Worm (Caenorhabditis elegans) whole organism, L1 larva: ENCODE measurements around the gene rpc-11.

Source experiments
- C04F5.9 ChIP-seq: sonication (generic microtip); optimal IDR thresholded peaks from 2 replicates; lab custom pipeline; 2016; ENCODE audit warnings: missing genetic modification characterization, missing compliant biosample characterization
- C16A3.4 ChIP-seq: fragments of 150-350 bp; optimal IDR thresholded peaks from 2 replicates; lab custom pipeline; 2014; ENCODE audit warnings: missing biosample characterization, missing genetic modification characterization
- F16B12.6 ChIP-seq: fragments of 150-350 bp; optimal IDR thresholded peaks from 2 replicates; lab custom pipeline; 2014; ENCODE audit warnings: missing biosample characterization, missing genetic modification characterization
- ama-1 ChIP-seq: fragments of 150-350 bp; optimal IDR thresholded peaks from 2 replicates; lab custom pipeline; 2014
- ceh-82 ChIP-seq, 3 experiments: fragments of 150-350 bp in 1 of 3; sonication (generic microtip) in 2 of 3; optimal IDR thresholded peaks; 2 replicates each; lab custom pipeline; 2014 to 2017; ENCODE audit warnings: missing biosample characterization in 3 of 3, missing genetic modification characterization in 3 of 3
- ceh-90 ChIP-seq: sonication (generic microtip); optimal IDR thresholded peaks from 2 replicates; lab custom pipeline; 2016; ENCODE audit warnings: missing genetic modification characterization, missing compliant biosample characterization
- ces-1 ChIP-seq: fragments of 150-350 bp; optimal IDR thresholded peaks from 2 replicates; lab custom pipeline; 2014; ENCODE audit warnings: missing biosample characterization, missing genetic modification reagents, missing genetic modification characterization
- efl-1 ChIP-seq, 4 experiments: fragments of 150-350 bp; optimal IDR thresholded peaks in 3 of 4; peaks in 1 of 4; 1 replicate in 1 of 4; 2 replicates in 3 of 4; lab custom pipeline; 2014; ENCODE audit warnings: missing biosample characterization in 2 of 4, missing genetic modification characterization in 2 of 4, missing genetic modification reagents in 2 of 4
- elt-2 ChIP-seq: sonication (generic microtip); optimal IDR thresholded peaks from 2 replicates; lab custom pipeline; 2016; ENCODE audit warnings: missing genetic modification characterization, mild to moderate bottlenecking, inconsistent platforms, missing compliant biosample characterization, missing genetic modification reagents
- fkh-4 ChIP-seq: sonication (generic microtip); optimal IDR thresholded peaks from 2 replicates; lab custom pipeline; 2016; ENCODE audit warnings: missing compliant biosample characterization, missing genetic modification characterization, borderline replicate concordance
- fkh-8 ChIP-seq: sonication (generic microtip); optimal IDR thresholded peaks from 2 replicates; lab custom pipeline; 2016; ENCODE audit warnings: mild to moderate bottlenecking, missing genetic modification characterization, missing compliant biosample characterization
- fos-1 ChIP-seq: fragments of 150-350 bp; optimal IDR thresholded peaks from 2 replicates; lab custom pipeline; 2014; ENCODE audit warnings: missing biosample characterization, missing genetic modification characterization
- grh-1 ChIP-seq: fragments of 200-800 bp; sonication (Bioruptor generic); IDR thresholded peaks from 2 replicates; pipeline ENCODE4 v1.3.6; 2022; ENCODE audit warnings: missing genetic modification reagents, missing genetic modification characterization, missing compliant biosample characterization
- irx-1 ChIP-seq: sonication (generic microtip); optimal IDR thresholded peaks from 2 replicates; lab custom pipeline; 2016; ENCODE audit warnings: missing genetic modification characterization, missing compliant biosample characterization
- lin-13 ChIP-seq: fragments of 150-350 bp; optimal IDR thresholded peaks from 2 replicates; lab custom pipeline; 2014; ENCODE audit warnings: missing biosample characterization, missing genetic modification reagents, missing genetic modification characterization
- lin-15B ChIP-seq: fragments of 150-350 bp; sonication (generic microtip); optimal IDR thresholded peaks from 3 replicates; lab custom pipeline; 2014; ENCODE audit warnings: missing biosample characterization, missing genetic modification characterization
- lin-39 ChIP-seq: fragments of 150-350 bp; optimal IDR thresholded peaks from 2 replicates; lab custom pipeline; 2014; ENCODE audit warnings: missing biosample characterization, missing genetic modification reagents, missing genetic modification characterization
- lir-3 ChIP-seq: sonication (generic microtip); optimal IDR thresholded peaks from 2 replicates; lab custom pipeline; 2016; ENCODE audit warnings: mild to moderate bottlenecking, missing genetic modification characterization, moderate library complexity, missing compliant biosample characterization; ENCODE audit not compliant: poor library complexity
- lsy-2 ChIP-seq, 2 experiments: fragments of 150-350 bp; optimal IDR thresholded peaks; 2 replicates each; lab custom pipeline; 2014; ENCODE audit warnings: missing biosample characterization in 2 of 2, missing genetic modification characterization in 2 of 2
- mab-9 ChIP-seq: fragments of 200-800 bp; sonication (Bioruptor generic); IDR thresholded peaks from 2 replicates; pipeline ENCODE4 v1.3.6; 2022; ENCODE audit warnings: missing genetic modification reagents, missing genetic modification characterization, missing compliant biosample characterization
- mdl-1 ChIP-seq, 2 experiments: fragments of 150-350 bp; optimal IDR thresholded peaks; 2 replicates each; lab custom pipeline; 2014 to 2017; ENCODE audit warnings: missing biosample characterization in 2 of 2, missing genetic modification characterization in 2 of 2, inconsistent platforms in 1 of 2
- mef-2 ChIP-seq: fragments of 150-350 bp; optimal IDR thresholded peaks from 2 replicates; lab custom pipeline; 2014; ENCODE audit warnings: missing biosample characterization, missing genetic modification characterization
- nhr-19 ChIP-seq: fragments of 200-800 bp; sonication (Bioruptor generic); conservative IDR thresholded peaks from 2 replicates; pipeline ENCODE4 v1.3.6; 2022; ENCODE audit warnings: missing genetic modification characterization, missing compliant biosample characterization
- nhr-28 ChIP-seq: fragments of 150-350 bp; optimal IDR thresholded peaks from 2 replicates; lab custom pipeline; 2014; ENCODE audit warnings: missing biosample characterization, missing genetic modification characterization
- nhr-76 ChIP-seq: sonication (generic microtip); optimal IDR thresholded peaks from 2 replicates; lab custom pipeline; 2017; ENCODE audit warnings: missing biosample characterization, missing genetic modification characterization
- nhr-90 ChIP-seq: sonication (generic microtip); optimal IDR thresholded peaks from 2 replicates; lab custom pipeline; 2016; ENCODE audit warnings: mild to moderate bottlenecking, missing genetic modification characterization, missing compliant biosample characterization; ENCODE audit not compliant: poor library complexity
- pqm-1 ChIP-seq: sonication (generic microtip); optimal IDR thresholded peaks from 3 replicates; lab custom pipeline; 2017; ENCODE audit warnings: missing biosample characterization, missing genetic modification characterization
- skn-1 ChIP-seq: fragments of 150-350 bp; optimal IDR thresholded peaks from 2 replicates; lab custom pipeline; 2014; ENCODE audit warnings: missing biosample characterization, missing genetic modification characterization
- snu-23 ChIP-seq: sonication (generic microtip); optimal IDR thresholded peaks from 2 replicates; lab custom pipeline; 2016; ENCODE audit warnings: missing genetic modification characterization, missing compliant biosample characterization
- sox-4 ChIP-seq: sonication (generic microtip); optimal IDR thresholded peaks from 2 replicates; lab custom pipeline; 2016; ENCODE audit warnings: missing genetic modification characterization, missing compliant biosample characterization
- unc-130 ChIP-seq: fragments of 150-350 bp; optimal IDR thresholded peaks from 2 replicates; lab custom pipeline; 2017; ENCODE audit warnings: missing biosample characterization, missing genetic modification characterization, inconsistent platforms
- unc-86 ChIP-seq: sonication (generic microtip); optimal IDR thresholded peaks from 2 replicates; lab custom pipeline; 2016; ENCODE audit warnings: missing genetic modification characterization, missing compliant biosample characterization
- ztf-11 ChIP-seq, 2 experiments: sonication (generic microtip); optimal IDR thresholded peaks; 2 replicates each; lab custom pipeline; 2016 to 2017; ENCODE audit warnings: missing genetic modification characterization in 2 of 2, missing biosample characterization in 1 of 2, missing compliant biosample characterization in 1 of 2

The rpc-11 gene

DNA sequence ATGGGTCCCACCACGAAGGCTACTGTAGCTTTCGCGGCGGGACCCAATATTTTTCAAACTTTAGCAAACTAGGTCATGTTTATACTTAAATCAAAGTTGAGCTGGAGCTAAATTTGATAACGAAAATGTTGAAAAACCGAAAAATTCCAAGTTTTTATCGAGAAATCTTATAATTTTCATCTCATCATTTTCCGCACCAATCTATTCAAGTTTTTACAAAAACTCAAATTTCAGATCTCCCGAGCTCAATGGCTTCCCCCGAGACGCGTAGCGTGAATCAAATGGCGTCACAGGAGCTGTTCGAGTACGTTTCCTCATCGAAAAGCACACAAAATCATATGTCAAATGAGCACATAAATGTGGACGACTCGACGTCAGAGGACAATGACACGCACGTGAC, 11.9 kb downstream of the rpc-11 start:
- TF ChIP-seq efl-1 (optimal IDR thresholded peaks at IDR 0.05; lab: Kevin White, UChicago) = no peak
- TF ChIP-seq efl-1 (GFP tag; optimal IDR thresholded peaks at IDR 0.05 in 1 of 2; lab: Kevin White, UChicago) = peak in 1 of 2 experiments; percentile 56
- no peak for TF ChIP-seq ceh-90 (tag; lab: Kevin White, UChicago)
- TF ChIP-seq, all 84 proteins: peak for 1

ce11 chrIV:1394077-1394476, 15.8 kb downstream of the rpc-11 start:
- no peak for TF ChIP-seq mef-2 (tag; lab: Kevin White, UChicago)
- no peak for TF ChIP-seq irx-1 (tag; lab: Kevin White, UChicago)
- no peak for TF ChIP-seq lin-39
- TF ChIP-seq snu-23 (GFP tag; lab: Kevin White, UChicago) = no peak
- no peak for TF ChIP-seq C04F5.9 (tag; lab: Kevin White, UChicago)
- TF ChIP-seq unc-86 (tag; lab: Kevin White, UChicago) = no peak
- TF ChIP-seq lir-3 (tag; lab: Kevin White, UChicago) = no peak
- TF ChIP-seq ces-1 (GFP tag; lab: Kevin White, UChicago) = no peak
- TF ChIP-seq fos-1 (tag; lab: Kevin White, UChicago) = no peak
- no peak for TF ChIP-seq nhr-28
- TF ChIP-seq lin-13 (GFP tag; lab: Kevin White, UChicago) = no peak
- no peak for TF ChIP-seq ceh-82 (tag; optimal IDR thresholded peaks at IDR 0.05; lab: Kevin White, UChicago)
- TF ChIP-seq mab-9 (GFP tag; lab: Robert Waterston, UW) = no peak
- no peak for TF ChIP-seq ztf-11 (tag; optimal IDR thresholded peaks at IDR 0.05; lab: Kevin White, UChicago)
- no peak for TF ChIP-seq mdl-1 (tag; optimal IDR thresholded peaks at IDR 0.05; lab: Kevin White, UChicago)
- no peak for TF ChIP-seq nhr-19 (GFP tag; lab: Robert Waterston, UW)
- no peak for TF ChIP-seq skn-1 (tag; lab: Kevin White, UChicago)
- TF ChIP-seq lin-15B (tag; lab: Kevin White, UChicago) = no peak
- no peak for TF ChIP-seq fkh-4 (tag; lab: Kevin White, UChicago)

DNA sequence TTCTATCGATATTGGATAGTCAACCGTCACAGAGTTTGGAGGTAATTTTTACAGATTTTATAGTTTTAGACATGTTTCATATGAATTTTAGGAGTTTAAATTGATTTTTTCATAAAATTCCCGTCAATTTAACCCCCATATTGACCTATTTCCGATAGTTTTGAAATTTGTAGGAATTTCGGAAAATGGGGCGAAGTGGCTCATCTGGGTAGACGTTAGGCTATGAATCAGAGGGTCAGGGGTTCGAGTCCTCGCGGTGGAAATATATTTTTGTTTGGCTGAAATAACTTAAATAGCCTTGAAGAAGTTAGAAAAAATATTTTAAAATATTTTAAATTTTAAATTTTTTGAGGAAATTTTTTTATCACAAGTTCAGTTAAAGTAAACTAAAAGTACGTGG, 18.4 kb downstream of the rpc-11 start:
- TF ChIP-seq grh-1 (GFP tag; lab: Robert Waterston, UW) (0 out of 2 replicates have a peak, but pooled peaks have one; percentile 21), unc-130 (tag; lab: Kevin White, UChicago) (no peak)

DNA sequence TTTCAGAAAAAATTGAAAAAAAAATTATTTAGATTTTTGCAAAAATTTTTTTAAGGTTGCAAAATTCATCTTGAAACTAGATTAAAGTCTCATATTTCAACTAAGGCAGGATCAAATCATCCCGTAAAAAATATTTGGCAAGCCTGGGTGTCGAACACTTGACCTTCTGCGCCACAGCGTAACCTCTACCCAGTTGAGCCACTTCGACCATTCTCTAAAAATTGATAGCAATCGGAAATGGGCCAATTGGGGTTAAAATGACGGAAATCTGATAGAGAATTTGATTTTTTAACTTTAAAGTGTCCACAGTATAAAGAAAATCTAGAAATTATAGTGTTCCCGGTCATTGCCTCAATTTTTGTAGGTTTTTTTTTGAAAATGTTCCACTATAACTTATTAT, 19.7 kb downstream of the rpc-11 start:
- TF ChIP-seq ama-1 (lab: Kevin White, UChicago) = no peak
- TF ChIP-seq mef-2 (tag; lab: Kevin White, UChicago) = no peak
- no peak for TF ChIP-seq fkh-8
- no peak for TF ChIP-seq F16B12.6 (tag; lab: Kevin White, UChicago)
- no peak for TF ChIP-seq C16A3.4 (tag; lab: Kevin White, UChicago)
- TF ChIP-seq mdl-1 (tag; optimal IDR thresholded peaks at IDR 0.05; lab: Kevin White, UChicago) = no peak
- TF ChIP-seq grh-1 (GFP tag; lab: Robert Waterston, UW) = no peak
- TF ChIP-seq sox-4 (tag; lab: Kevin White, UChicago) = no peak
- no peak for TF ChIP-seq nhr-90 (tag; lab: Kevin White, UChicago)
- TF ChIP-seq elt-2 (tag; lab: Kevin White, UChicago) = no peak
- TF ChIP-seq nhr-76 (tag; lab: Kevin White, UChicago) = no peak

ce11 chrIV:1389599-1389998, 20.2 kb downstream of the rpc-11 start:
- TF ChIP-seq lsy-2 (tag; optimal IDR thresholded peaks at IDR 0.05; lab: Kevin White, UChicago) (no peak), fos-1 (tag; lab: Kevin White, UChicago) (no peak), pqm-1 (tag; lab: Kevin White, UChicago) (no peak), elt-2 (tag; lab: Kevin White, UChicago) (peak; percentile 42)
